Fruit fly (Drosophila melanogaster) whole organism, embryonic: ENCODE data around the gene CG42809.

Experiments used
- Aef1 ChIP-seq: fragments of 200-800 bp; sonication (Bioruptor generic); IDR thresholded peaks from 3 replicates; pipeline ENCODE4 v1.3.6; 2022; ENCODE audit warnings: missing biosample characterization, missing genetic modification characterization
- Asciz ChIP-seq: fragments of 200-800 bp; sonication (Bioruptor generic); optimal IDR thresholded peaks from 2 replicates; lab custom pipeline; 2017; ENCODE audit warnings: missing biosample characterization, mild to moderate bottlenecking, missing genetic modification characterization, missing genetic modification reagents
- Atf6 ChIP-seq: fragments of 200-800 bp; sonication (Bioruptor generic); IDR thresholded peaks from 2 replicates; pipeline ENCODE4 v1.3.6; 2022; ENCODE audit warnings: missing biosample characterization, missing genetic modification characterization
- B-H2 ChIP-seq: fragments of 200-800 bp; sonication (Bioruptor generic); optimal IDR thresholded peaks from 2 replicates; lab custom pipeline; 2018; ENCODE audit warnings: missing biosample characterization, mild to moderate bottlenecking, missing genetic modification characterization
- Bdp1 ChIP-seq: fragments of 200-800 bp; sonication (Bioruptor generic); optimal IDR thresholded peaks from 3 replicates; lab custom pipeline; 2016; ENCODE audit warnings: missing biosample characterization, missing genetic modification characterization
- C15 ChIP-seq: fragments of 200-800 bp; sonication (Bioruptor generic); IDR thresholded peaks from 3 replicates; pipeline ENCODE4 v1.3.6; 2022; ENCODE audit warnings: missing biosample characterization, missing genetic modification characterization
- CG12219 ChIP-seq: fragments of 200-800 bp; sonication (Bioruptor generic); optimal IDR thresholded peaks from 3 replicates; lab custom pipeline; 2018; ENCODE audit warnings: missing biosample characterization, mild to moderate bottlenecking, missing genetic modification characterization
- CG12236 ChIP-seq: fragments of 200-800 bp; sonication (Bioruptor generic); optimal IDR thresholded peaks from 2 replicates; lab custom pipeline; 2016; ENCODE audit warnings: missing biosample characterization, missing genetic modification characterization
- CG13296 ChIP-seq: fragments of 200-800 bp; sonication (Bioruptor generic); optimal IDR thresholded peaks from 3 replicates; lab custom pipeline; 2018; ENCODE audit warnings: missing biosample characterization, mild to moderate bottlenecking, missing genetic modification characterization
- CG14014 ChIP-seq: fragments of 200-800 bp; sonication (Bioruptor generic); IDR thresholded peaks from 2 replicates; pipeline ENCODE4 v1.3.6; 2022; ENCODE audit warnings: missing biosample characterization, missing genetic modification characterization
- CG14441 ChIP-seq: fragments of 200-800 bp; sonication (Bioruptor generic); IDR thresholded peaks from 2 replicates; pipeline ENCODE4 v1.3.6; 2022; ENCODE audit warnings: missing biosample characterization, missing genetic modification characterization
- CG14667 ChIP-seq: fragments of 200-800 bp; sonication (Bioruptor generic); IDR thresholded peaks from 2 replicates; pipeline ENCODE4 v1.3.6; 2022; ENCODE audit warnings: missing biosample characterization, missing genetic modification characterization
- CG1529 ChIP-seq: fragments of 200-800 bp; sonication (Bioruptor generic); optimal IDR thresholded peaks from 3 replicates; lab custom pipeline; 2018; ENCODE audit warnings: missing biosample characterization, missing genetic modification characterization
- CG1603 ChIP-seq: fragments of 200-800 bp; sonication (Bioruptor generic); optimal IDR thresholded peaks from 2 replicates; lab custom pipeline; 2019; ENCODE audit warnings: missing biosample characterization, mild to moderate bottlenecking, missing genetic modification characterization, moderate library complexity
- CG16779 ChIP-seq: fragments of 200-800 bp; sonication (Bioruptor generic); IDR thresholded peaks from 2 replicates; pipeline ENCODE4 v1.3.6; 2022; ENCODE audit warnings: missing biosample characterization, missing genetic modification characterization
- CG1832 ChIP-seq: fragments of 200-800 bp; sonication (Bioruptor generic); optimal IDR thresholded peaks from 2 replicates; lab custom pipeline; 2017; ENCODE audit warnings: missing biosample characterization, mild to moderate bottlenecking, missing genetic modification characterization, inconsistent platforms
- CG2120 ChIP-seq: fragments of 200-800 bp; sonication (Bioruptor generic); optimal IDR thresholded peaks from 3 replicates; lab custom pipeline; 2016; ENCODE audit warnings: missing biosample characterization, missing genetic modification characterization
- CG2875 ChIP-seq: fragments of 200-800 bp; sonication (Bioruptor generic); optimal IDR thresholded peaks from 2 replicates; lab custom pipeline; 2017; ENCODE audit warnings: missing biosample characterization, mild to moderate bottlenecking, missing genetic modification characterization, missing genetic modification reagents
- CG30020 ChIP-seq: fragments of 200-800 bp; optimal IDR thresholded peaks from 2 replicates; lab custom pipeline; 2019; ENCODE audit warnings: missing biosample characterization, mild to moderate bottlenecking, missing genetic modification characterization, moderate library complexity
- CG31441 ChIP-seq: fragments of 200-800 bp; sonication (Bioruptor generic); IDR thresholded peaks from 2 replicates; pipeline ENCODE4 v1.3.6; 2022; ENCODE audit warnings: missing biosample characterization, missing genetic modification characterization
- CG34224 ChIP-seq: fragments of 200-800 bp; sonication (Bioruptor generic); IDR thresholded peaks from 3 replicates; pipeline ENCODE4 v1.3.6; 2022; ENCODE audit warnings: missing biosample characterization, missing genetic modification characterization; ENCODE audit not compliant: partially characterized antibody
- CG4707 ChIP-seq: fragments of 200-800 bp; sonication (Bioruptor generic); optimal IDR thresholded peaks from 2 replicates; lab custom pipeline; 2018; ENCODE audit warnings: missing biosample characterization, mild to moderate bottlenecking, missing genetic modification characterization, moderate library complexity
- CG7839 ChIP-seq: fragments of 200-800 bp; sonication (Bioruptor generic); optimal IDR thresholded peaks from 3 replicates; lab custom pipeline; 2018; ENCODE audit warnings: missing biosample characterization, mild to moderate bottlenecking, missing genetic modification characterization, moderate library complexity
- CG8765 ChIP-seq: fragments of 200-800 bp; sonication (Bioruptor generic); IDR thresholded peaks from 2 replicates; pipeline ENCODE4 v1.3.6; 2022; ENCODE audit warnings: missing biosample characterization, missing genetic modification characterization
- CG8944 ChIP-seq: fragments of 200-800 bp; sonication (Bioruptor generic); optimal IDR thresholded peaks from 3 replicates; lab custom pipeline; 2016; ENCODE audit warnings: missing biosample characterization, missing genetic modification characterization
- Fer3 ChIP-seq: fragments of 200-800 bp; sonication (Bioruptor generic); optimal IDR thresholded peaks from 2 replicates; lab custom pipeline; 2018; ENCODE audit warnings: missing biosample characterization, mild to moderate bottlenecking, missing genetic modification characterization, moderate library complexity
- H15 ChIP-seq: fragments of 200-800 bp; sonication (Bioruptor generic); IDR thresholded peaks from 3 replicates; pipeline ENCODE4 v1.3.6; 2022; ENCODE audit warnings: missing biosample characterization, missing genetic modification characterization
- HLHmδ ChIP-seq: fragments of 200-800 bp; sonication (Bioruptor generic); optimal IDR thresholded peaks from 2 replicates; lab custom pipeline; 2018; ENCODE audit warnings: missing biosample characterization, mild to moderate bottlenecking, missing genetic modification characterization, moderate library complexity
- Hmr ChIP-seq: fragments of 200-800 bp; sonication (Bioruptor generic); optimal IDR thresholded peaks from 3 replicates; lab custom pipeline; 2017; ENCODE audit warnings: mild to moderate bottlenecking, missing biosample characterization, missing genetic modification reagents, missing genetic modification characterization
- Lhr ChIP-seq: fragments of 200-800 bp; sonication (Bioruptor generic); optimal IDR thresholded peaks from 3 replicates; lab custom pipeline; 2017; ENCODE audit warnings: mild to moderate bottlenecking, missing biosample characterization, missing genetic modification reagents, missing genetic modification characterization
- MTF-1 ChIP-seq: fragments of 200-800 bp; sonication (Bioruptor generic); optimal IDR thresholded peaks from 2 replicates; lab custom pipeline; 2018; ENCODE audit warnings: missing biosample characterization, mild to moderate bottlenecking, missing genetic modification characterization, borderline replicate concordance
- Mes4 ChIP-seq: fragments of 200-800 bp; sonication (Bioruptor generic); optimal IDR thresholded peaks from 2 replicates; lab custom pipeline; 2016; ENCODE audit warnings: missing biosample characterization, missing genetic modification characterization
- Mrtf ChIP-seq: fragments of 200-800 bp; sonication (Bioruptor generic); IDR thresholded peaks from 3 replicates; pipeline ENCODE4 v1.3.6; 2022; ENCODE audit warnings: missing biosample characterization, missing genetic modification characterization
- Pdp1 ChIP-seq, 2 experiments: fragments of 200-800 bp; sonication (Bioruptor generic); optimal IDR thresholded peaks; 3 replicates each; lab custom pipeline; 2016; ENCODE audit warnings: missing biosample characterization in 2 of 2, missing genetic modification characterization in 2 of 2, mild to moderate bottlenecking in 1 of 2, moderate library complexity in 1 of 2
- Side ChIP-seq: fragments of 200-800 bp; sonication (Bioruptor generic); optimal IDR thresholded peaks from 2 replicates; lab custom pipeline; 2016; ENCODE audit warnings: missing biosample characterization, missing genetic modification characterization
- Stat92E ChIP-seq, 3 experiments: fragments of >200 bp in 2 of 3; fragments of 200-800 bp in 1 of 3; sonication (Bioruptor generic) in 1 of 3; optimal IDR thresholded peaks; 2 replicates each; lab custom pipeline; 2017 to 2019; ENCODE audit warnings: missing biosample characterization in 3 of 3, missing genetic modification characterization in 3 of 3, mild to moderate bottlenecking in 1 of 3, moderate library complexity in 1 of 3
- caup ChIP-seq: fragments of 200-800 bp; sonication (Bioruptor generic); optimal IDR thresholded peaks from 3 replicates; lab custom pipeline; 2017; ENCODE audit warnings: missing biosample characterization, mild to moderate bottlenecking, missing genetic modification characterization, moderate library complexity; ENCODE audit not compliant: severe bottlenecking
- chm ChIP-seq: fragments of 200-800 bp; sonication (Bioruptor generic); IDR thresholded peaks from 2 replicates; pipeline ENCODE4 v1.3.6; 2022; ENCODE audit warnings: missing biosample characterization, missing genetic modification characterization
- crp ChIP-seq, 2 experiments: fragments of 200-800 bp; sonication (Bioruptor generic); optimal IDR thresholded peaks; 2 replicates in 1 of 2; 3 replicates in 1 of 2; lab custom pipeline; 2017; ENCODE audit warnings: missing biosample characterization in 2 of 2, missing genetic modification characterization in 2 of 2, mild to moderate bottlenecking in 1 of 2, moderate library complexity in 1 of 2
- gsb-n ChIP-seq: fragments of 200-800 bp; sonication (Bioruptor generic); optimal IDR thresholded peaks from 3 replicates; lab custom pipeline; 2018; ENCODE audit warnings: missing biosample characterization, mild to moderate bottlenecking, missing genetic modification characterization
- hb ChIP-seq: fragments of 200-800 bp; sonication (Bioruptor generic); IDR thresholded peaks from 3 replicates; pipeline ENCODE4 v1.3.6; 2022; ENCODE audit warnings: missing biosample characterization, missing genetic modification characterization; ENCODE audit not compliant: partially characterized antibody
- ind ChIP-seq: fragments of 200-800 bp; sonication (Bioruptor generic); optimal IDR thresholded peaks from 3 replicates; lab custom pipeline; 2016; ENCODE audit warnings: missing biosample characterization, missing genetic modification characterization
- ken ChIP-seq: fragments of 200-800 bp; sonication (Bioruptor generic); IDR thresholded peaks from 3 replicates; pipeline ENCODE4 v1.3.6; 2022; ENCODE audit warnings: missing biosample characterization, missing genetic modification characterization
- nau ChIP-seq: fragments of 200-800 bp; sonication (Bioruptor generic); optimal IDR thresholded peaks from 3 replicates; lab custom pipeline; 2017; ENCODE audit warnings: missing biosample characterization, mild to moderate bottlenecking, missing genetic modification characterization, missing genetic modification reagents
- shn ChIP-seq: fragments of 200-800 bp; sonication (Bioruptor generic); optimal IDR thresholded peaks from 3 replicates; lab custom pipeline; 2016; ENCODE audit warnings: missing biosample characterization, missing genetic modification characterization
- so ChIP-seq: fragments of 200-800 bp; sonication (Bioruptor generic); IDR thresholded peaks from 3 replicates; pipeline ENCODE4 v1.3.6; 2022; ENCODE audit warnings: missing biosample characterization, missing genetic modification characterization
- sob ChIP-seq: fragments of 200-800 bp; sonication (Bioruptor generic); IDR thresholded peaks from 2 replicates; pipeline ENCODE4 v1.3.6; 2022; ENCODE audit warnings: missing biosample characterization, missing genetic modification characterization
- vnd ChIP-seq: fragments of 200-800 bp; sonication (Bioruptor generic); IDR thresholded peaks from 3 replicates; pipeline ENCODE4 v1.3.6; 2022; ENCODE audit warnings: missing biosample characterization, missing genetic modification characterization; ENCODE audit not compliant: partially characterized antibody
- zfh1 ChIP-seq: fragments of 200-800 bp; sonication (Bioruptor generic); IDR thresholded peaks from 3 replicates; pipeline ENCODE4 v1.3.6; 2022; ENCODE audit warnings: missing biosample characterization, missing genetic modification characterization

The CG42809 gene

DNA sequence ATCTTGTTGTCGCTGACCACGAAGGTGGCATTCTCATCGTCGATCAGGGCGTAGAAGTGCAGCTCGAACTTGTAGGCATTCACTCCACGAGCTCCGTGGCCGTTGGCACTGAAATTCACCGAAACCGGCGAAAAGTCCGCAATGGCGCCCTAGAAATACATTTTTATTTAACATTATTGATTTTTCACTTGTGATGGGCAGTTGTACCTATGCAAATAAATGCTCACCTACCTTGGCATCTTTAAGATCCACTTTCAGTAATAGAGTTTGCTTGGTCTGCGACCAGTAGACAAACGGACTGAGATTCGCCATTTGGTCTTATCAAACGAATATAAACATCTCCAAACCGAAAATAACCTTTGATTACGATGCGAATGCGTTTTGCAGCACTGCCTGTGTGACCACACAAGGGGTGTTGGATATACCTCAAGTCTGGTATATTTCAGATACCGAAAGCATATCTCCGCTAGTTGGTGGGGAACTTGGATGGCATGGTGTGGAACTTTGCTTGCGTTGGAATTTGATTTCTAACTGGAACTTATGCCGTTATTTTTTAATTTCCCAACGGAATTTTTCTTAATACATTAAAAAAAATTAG lies 11.9 kb upstream of the CG42809 start, which contains the start of gene Hacd2 (continued):
- TF ChIP-seq CG7839 (no peak), CG12219 (no peak), CG1603 (tag; lab: Kevin White, UChicago) (peak; percentile 84), nau (GFP tag; lab: Kevin White, UChicago) (no peak), CG30020 (no peak), CG14014 (GFP tag; lab: Robert Waterston, UW) (0 out of 2 replicates have a peak, but pooled peaks have one; percentile 9), Bdp1 (GFP tag; lab: Kevin White, UChicago) (peak; percentile 1), CG2875 (no peak), B-H2 (GFP tag; lab: Kevin White, UChicago) (peak; percentile 34), Mrtf (no peak), Side (GFP tag; lab: Kevin White, UChicago) (no peak), sob (no peak), CG34224 (no peak), caup (GFP tag; lab: Kevin White, UChicago) (no peak), so (GFP tag; lab: Robert Waterston, UW) (no peak), CG4707 (GFP tag; lab: Kevin White, UChicago) (no peak), crp (GFP tag; optimal IDR thresholded peaks at IDR 0.05; lab: Kevin White, UChicago) (no peak), C15 (GFP tag; lab: Robert Waterston, UW) (no peak), Atf6 (GFP tag; lab: Robert Waterston, UW) (no peak), CG16779 (GFP tag; lab: Robert Waterston, UW) (no peak), Aef1 (GFP tag; lab: Robert Waterston, UW) (no peak), zfh1 (GFP tag; lab: Robert Waterston, UW) (0 out of 3 replicates have a peak, but pooled peaks have one; percentile 29), Pdp1 (GFP tag; optimal IDR thresholded peaks at IDR 0.05; lab: Kevin White, UChicago) (peak in 1 of 2 experiments; percentile 77), Mes4 (no peak), CG31441 (GFP tag; lab: Robert Waterston, UW) (0 out of 2 replicates have a peak, but pooled peaks have one; percentile 18), MTF-1 (GFP tag; lab: Kevin White, UChicago) (no peak), ken (GFP tag; lab: Robert Waterston, UW) (no peak), Fer3 (no peak), CG8765 (GFP tag; lab: Robert Waterston, UW) (no peak), Lhr (peak; percentile 92), Asciz (GFP tag; lab: Kevin White, UChicago) (no peak), CG1832 (GFP tag; lab: Kevin White, UChicago) (no peak), CG12236 (GFP tag; lab: Kevin White, UChicago) (no peak), CG14667 (GFP tag; lab: Robert Waterston, UW) (no peak), ind (GFP tag; lab: Kevin White, UChicago) (peak; percentile 3), Stat92E (GFP tag; optimal IDR thresholded peaks at IDR 0.05; lab: Kevin White, UChicago) (no peak), CG1529 (peak; percentile 17), HLHmδ (no peak), gsb-n (no peak), vnd (GFP tag; lab: Robert Waterston, UW) (no peak), CG13296 (GFP tag; lab: Kevin White, UChicago) (no peak), CG14441 (no peak), Hmr (peak; percentile 75), hb (GFP tag; lab: Robert Waterston, UW) (no peak), CG2120 (peak; percentile 47), shn (peak; percentile 22), chm (no peak), H15 (GFP tag; lab: Robert Waterston, UW) (no peak), CG8944 (GFP tag; lab: Kevin White, UChicago) (peak; percentile 17)
